Worm (Caenorhabditis elegans) whole organism, mixed stage, embryonic: Measurements from ENCODE around the gene bra-1.

Experiments used
- M03D4.4 ChIP-seq: sonication (generic microtip); optimal IDR thresholded peaks from 2 replicates; lab custom pipeline; 2017; ENCODE audit warnings: mild to moderate bottlenecking, missing genetic modification characterization, missing compliant biosample characterization
- bed-3 ChIP-seq: fragments of 200-800 bp; sonication (Bioruptor generic); optimal IDR thresholded peaks from 3 replicates; lab custom pipeline; 2018; ENCODE audit warnings: mild to moderate bottlenecking, missing genetic modification characterization, moderate library complexity, missing compliant biosample characterization
- blmp-1 ChIP-seq: fragments of 150-350 bp; optimal IDR thresholded peaks from 2 replicates; lab custom pipeline; 2014; ENCODE audit warnings: missing biosample characterization, missing genetic modification characterization
- ceh-39 ChIP-seq: fragments of 150-350 bp; optimal IDR thresholded peaks from 2 replicates; lab custom pipeline; 2014; ENCODE audit warnings: missing biosample characterization, missing genetic modification characterization
- ceh-43 ChIP-seq: fragments of 200-800 bp; sonication (Bioruptor generic); optimal IDR thresholded peaks from 2 replicates; lab custom pipeline; 2018; ENCODE audit warnings: mild to moderate bottlenecking, missing genetic modification characterization, moderate library complexity, missing compliant biosample characterization
- ceh-83 ChIP-seq: fragments of 200-800 bp; sonication (Bioruptor generic); optimal IDR thresholded peaks from 2 replicates; lab custom pipeline; 2018; ENCODE audit warnings: mild to moderate bottlenecking, missing genetic modification characterization, missing compliant biosample characterization
- ces-1 ChIP-seq: fragments of 150-350 bp; optimal IDR thresholded peaks from 2 replicates; lab custom pipeline; 2014; ENCODE audit warnings: missing biosample characterization, missing genetic modification reagents, missing genetic modification characterization
- cnd-1 ChIP-seq: fragments of 200-800 bp; sonication (Bioruptor generic); optimal IDR thresholded peaks from 2 replicates; lab custom pipeline; 2018; ENCODE audit warnings: mild to moderate bottlenecking, missing genetic modification characterization, missing compliant biosample characterization
- drap-1 ChIP-seq: fragments of 200-800 bp; sonication (Bioruptor generic); optimal IDR thresholded peaks from 3 replicates; lab custom pipeline; 2018; ENCODE audit warnings: mild to moderate bottlenecking, missing genetic modification characterization, missing compliant biosample characterization
- elt-1 ChIP-seq: sonication (generic microtip); optimal IDR thresholded peaks from 2 replicates; lab custom pipeline; 2017; ENCODE audit warnings: missing genetic modification characterization, mild to moderate bottlenecking, missing compliant biosample characterization, antibody characterized with exemption, moderate library complexity, borderline replicate concordance; ENCODE audit not compliant: insufficient read depth
- elt-3 ChIP-seq: fragments of 150-350 bp; optimal IDR thresholded peaks from 2 replicates; lab custom pipeline; 2014; ENCODE audit warnings: missing biosample characterization, missing genetic modification characterization
- flh-1 ChIP-seq: fragments of 200-800 bp; sonication (Bioruptor generic); optimal IDR thresholded peaks from 2 replicates; lab custom pipeline; 2018; ENCODE audit warnings: mild to moderate bottlenecking, missing genetic modification characterization, moderate library complexity, missing compliant biosample characterization
- ham-2 ChIP-seq: fragments of 200-800 bp; sonication (Bioruptor generic); optimal IDR thresholded peaks from 2 replicates; lab custom pipeline; 2018; ENCODE audit warnings: mild to moderate bottlenecking, missing genetic modification characterization, missing compliant biosample characterization
- hlh-1 ChIP-seq: fragments of 150-350 bp; optimal IDR thresholded peaks from 2 replicates; lab custom pipeline; 2014; ENCODE audit warnings: missing biosample characterization, missing genetic modification reagents, missing genetic modification characterization
- lin-13 ChIP-seq: fragments of 150-350 bp; optimal IDR thresholded peaks from 2 replicates; lab custom pipeline; 2014; ENCODE audit warnings: missing biosample characterization, missing genetic modification characterization
- lin-32 ChIP-seq: fragments of 200-800 bp; sonication (Bioruptor generic); optimal IDR thresholded peaks from 2 replicates; lab custom pipeline; 2018; ENCODE audit warnings: mild to moderate bottlenecking, missing genetic modification characterization, missing compliant biosample characterization
- lsy-2 ChIP-seq: fragments of 150-350 bp; optimal IDR thresholded peaks from 2 replicates; lab custom pipeline; 2014; ENCODE audit warnings: missing biosample characterization, missing genetic modification characterization
- mab-5 ChIP-seq: fragments of 150-350 bp; optimal IDR thresholded peaks from 2 replicates; lab custom pipeline; 2014; ENCODE audit warnings: missing biosample characterization, missing genetic modification characterization
- mep-1 ChIP-seq: fragments of 150-350 bp; optimal IDR thresholded peaks from 2 replicates; lab custom pipeline; 2017; ENCODE audit warnings: missing biosample characterization, missing genetic modification reagents, missing genetic modification characterization, inconsistent platforms
- mls-2 ChIP-seq: sonication (generic microtip); optimal IDR thresholded peaks from 2 replicates; lab custom pipeline; 2016; ENCODE audit warnings: mild to moderate bottlenecking, missing genetic modification characterization, moderate library complexity, missing compliant biosample characterization
- nhr-12 ChIP-seq: fragments of 150-350 bp; optimal IDR thresholded peaks from 2 replicates; lab custom pipeline; 2014; ENCODE audit warnings: missing biosample characterization, missing genetic modification characterization
- nhr-2 ChIP-seq: fragments of 150-350 bp; optimal IDR thresholded peaks from 2 replicates; lab custom pipeline; 2014; ENCODE audit warnings: missing biosample characterization, missing genetic modification characterization
- nhr-237 ChIP-seq: fragments of 150-350 bp; optimal IDR thresholded peaks from 2 replicates; lab custom pipeline; 2014; ENCODE audit warnings: missing biosample characterization, missing genetic modification characterization
- nhr-28 ChIP-seq: fragments of 150-350 bp; optimal IDR thresholded peaks from 2 replicates; lab custom pipeline; 2014; ENCODE audit warnings: missing biosample characterization, missing genetic modification characterization
- nhr-76 ChIP-seq: sonication (generic microtip); optimal IDR thresholded peaks from 2 replicates; lab custom pipeline; 2017; ENCODE audit warnings: missing biosample characterization, missing genetic modification characterization
- pha-4 ChIP-seq: fragments of 150-350 bp; optimal IDR thresholded peaks from 2 replicates; lab custom pipeline; 2018; ENCODE audit warnings: missing biosample characterization, missing genetic modification reagents, missing genetic modification characterization
- sem-2 ChIP-seq: fragments of 200-800 bp; sonication (Bioruptor generic); optimal IDR thresholded peaks from 2 replicates; lab custom pipeline; 2018; ENCODE audit warnings: mild to moderate bottlenecking, missing genetic modification characterization, missing compliant biosample characterization
- snpc-4 ChIP-seq: fragments of 150-350 bp; optimal IDR thresholded peaks from 2 replicates; lab custom pipeline; 2014; ENCODE audit warnings: missing biosample characterization, missing genetic modification characterization
- sptf-1 ChIP-seq: sonication (generic microtip); optimal IDR thresholded peaks from 2 replicates; lab custom pipeline; 2017; ENCODE audit warnings: mild to moderate bottlenecking, missing genetic modification characterization, moderate library complexity, missing compliant biosample characterization
- tbx-8 ChIP-seq: fragments of 200-800 bp; sonication (Bioruptor generic); optimal IDR thresholded peaks from 2 replicates; lab custom pipeline; 2018; ENCODE audit warnings: mild to moderate bottlenecking, missing genetic modification characterization, moderate library complexity, missing compliant biosample characterization
- unc-120 ChIP-seq: sonication (generic microtip); optimal IDR thresholded peaks from 2 replicates; lab custom pipeline; 2017; ENCODE audit warnings: missing genetic modification characterization, missing compliant biosample characterization; ENCODE audit not compliant: poor library complexity, severe bottlenecking
- unc-39 ChIP-seq: fragments of 150-350 bp; optimal IDR thresholded peaks from 2 replicates; lab custom pipeline; 2014; ENCODE audit warnings: missing biosample characterization, missing genetic modification characterization
- unc-62 ChIP-seq: fragments of 150-350 bp; optimal IDR thresholded peaks from 2 replicates; lab custom pipeline; 2014; ENCODE audit warnings: missing biosample characterization, missing genetic modification reagents, missing genetic modification characterization
- zip-8 ChIP-seq: fragments of 150-350 bp; optimal IDR thresholded peaks from 2 replicates; lab custom pipeline; 2014; ENCODE audit warnings: missing biosample characterization, missing genetic modification characterization
- ztf-11 ChIP-seq: fragments of 150-350 bp; optimal IDR thresholded peaks from 2 replicates; lab custom pipeline; 2014; ENCODE audit warnings: missing biosample characterization, missing genetic modification characterization

bra-1 gene

DNA sequence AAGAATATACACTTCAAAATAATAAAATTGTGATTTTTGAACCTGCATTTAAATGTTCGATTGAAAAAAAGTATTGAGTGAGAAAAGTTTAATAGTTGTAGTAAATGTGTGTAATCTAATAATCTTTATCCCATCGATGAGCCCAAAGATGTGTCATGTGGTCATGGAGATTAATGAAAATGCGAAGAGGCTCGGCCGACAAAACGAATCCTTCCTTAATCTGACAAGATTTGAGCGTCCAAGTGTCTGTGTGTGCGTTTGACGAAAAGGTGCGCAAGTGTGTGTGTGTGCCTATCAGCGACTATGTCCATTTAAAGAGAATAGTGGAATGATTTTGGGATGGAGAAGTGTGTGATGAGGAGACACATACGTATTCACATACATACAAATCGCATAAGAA is 24.2 kb upstream of the bra-1 start:
- TF ChIP-seq drap-1: no peak
- TF ChIP-seq hlh-1 (tag; lab: Kevin White, UChicago): no peak
- no peak for TF ChIP-seq lin-32 (GFP tag; lab: Kevin White, UChicago)
- no peak for TF ChIP-seq nhr-76 (tag; lab: Kevin White, UChicago)
- no peak for TF ChIP-seq mab-5
- no peak for TF ChIP-seq ztf-11 (tag; lab: Kevin White, UChicago)
- TF ChIP-seq mep-1: no peak
- TF ChIP-seq ceh-43: no peak
- no peak for TF ChIP-seq elt-1 (tag; lab: Kevin White, UChicago)
- TF ChIP-seq bed-3 (GFP tag; lab: Kevin White, UChicago): no peak
- TF ChIP-seq lin-13: no peak
- TF ChIP-seq ceh-83: no peak

DNA sequence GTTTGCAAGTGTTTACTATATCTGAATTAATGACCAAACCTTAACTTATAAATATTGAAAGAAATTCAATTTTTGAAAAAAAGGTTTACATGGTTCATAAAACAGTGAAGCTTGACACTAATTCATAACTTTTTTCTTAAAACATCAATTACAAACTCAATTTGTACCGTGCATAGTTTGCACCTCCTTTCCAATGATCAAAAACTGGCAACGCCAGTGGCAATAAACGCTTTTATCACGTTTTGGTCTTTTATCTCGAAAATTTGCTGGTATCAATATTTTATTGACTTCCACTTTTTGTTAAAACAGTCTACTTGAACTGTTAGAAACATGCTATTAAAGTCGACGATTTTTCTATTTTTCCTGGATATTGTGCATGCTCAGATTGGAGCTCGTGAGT is 19.8 kb upstream of the bra-1 start, which contains the start of gene F54B11.11:
Gene F54B11.11 (plus strand): TSS at position 301 of the 400 bp plus-strand sequence.
- TF ChIP-seq elt-1 (tag; lab: Kevin White, UChicago): no peak
- no peak for TF ChIP-seq flh-1 (GFP tag; lab: Kevin White, UChicago)
- TF ChIP-seq mep-1: no peak
- no peak for TF ChIP-seq sptf-1
- no peak for TF ChIP-seq pha-4
- no peak for TF ChIP-seq unc-62 (GFP tag; lab: Kevin White, UChicago)
- TF ChIP-seq ces-1 (GFP tag; lab: Kevin White, UChicago): no peak
- no peak for TF ChIP-seq tbx-8 (GFP tag; lab: Kevin White, UChicago)
- TF ChIP-seq unc-120: no peak
- no peak for TF ChIP-seq cnd-1
- TF ChIP-seq mls-2 (tag; lab: Kevin White, UChicago): no peak
- no peak for TF ChIP-seq ceh-43
- no peak for TF ChIP-seq nhr-12 (tag; lab: Kevin White, UChicago)
- TF ChIP-seq zip-8 (tag; lab: Kevin White, UChicago): no peak
- no peak for TF ChIP-seq bed-3 (GFP tag; lab: Kevin White, UChicago)
- no peak for TF ChIP-seq hlh-1 (tag; lab: Kevin White, UChicago)
- TF ChIP-seq nhr-237 (tag; lab: Kevin White, UChicago): no peak
- TF ChIP-seq ztf-11 (tag; lab: Kevin White, UChicago): no peak

DNA sequence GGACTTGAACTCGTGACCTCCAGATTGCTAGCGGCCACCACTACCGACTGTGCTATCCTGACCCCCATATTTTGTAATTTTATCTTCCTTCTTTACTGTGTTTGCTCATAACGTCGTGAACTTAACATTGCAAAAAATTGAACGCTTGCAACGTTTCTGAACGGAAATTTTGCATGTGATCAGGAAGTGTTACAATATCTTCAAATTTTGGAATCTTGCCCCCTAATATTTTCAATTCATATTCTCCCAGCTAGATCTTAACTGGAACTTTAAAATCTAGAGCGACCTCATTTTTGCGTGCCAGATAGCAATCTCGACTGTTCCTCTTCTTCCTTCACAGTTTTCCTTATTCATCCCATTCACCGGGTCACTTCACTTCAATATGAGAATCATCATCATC is 16.4 kb upstream of the bra-1 start, which contains the start of gene F54B11.10:
Gene F54B11.10 (plus strand): TSS at position 301 of the 400 bp plus-strand sequence.
- TF ChIP-seq mep-1 (no peak), lin-32 (GFP tag; lab: Kevin White, UChicago) (no peak), lin-13 (no peak), ztf-11 (tag; lab: Kevin White, UChicago) (no peak), hlh-1 (tag; lab: Kevin White, UChicago) (no peak), nhr-2 (tag; lab: Kevin White, UChicago) (no peak), ceh-83 (no peak), lsy-2 (no peak), nhr-28 (tag; lab: Kevin White, UChicago) (no peak)

DNA sequence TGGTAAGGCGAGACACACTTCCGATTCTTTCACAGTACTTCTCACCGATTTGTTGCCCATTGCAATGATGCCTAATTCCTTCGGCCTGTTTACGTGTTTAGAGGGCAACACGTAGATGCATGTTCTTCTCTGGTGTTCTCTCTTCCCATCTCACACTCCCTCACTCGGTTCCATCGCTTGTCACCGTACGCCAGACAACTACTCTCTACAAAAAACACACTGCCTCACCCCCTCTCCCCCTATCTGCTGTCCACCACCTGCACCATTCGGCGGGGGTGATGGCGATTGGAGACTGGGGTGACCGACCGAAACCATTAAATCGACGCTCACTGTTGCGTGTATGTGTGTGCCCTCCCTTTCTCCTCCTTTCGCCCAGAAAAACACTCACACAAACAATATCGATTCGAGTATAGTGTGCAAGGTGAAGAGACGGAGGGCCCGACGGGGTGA is 14.3 kb upstream of the bra-1 start:
- TF ChIP-seq pha-4: no peak
- no peak for TF ChIP-seq nhr-28 (tag; lab: Kevin White, UChicago)
- no peak for TF ChIP-seq lin-13
- peak; percentile 27 for TF ChIP-seq elt-1 (tag; lab: Kevin White, UChicago)
- TF ChIP-seq ztf-11 (tag; lab: Kevin White, UChicago): no peak
- TF ChIP-seq bed-3 (GFP tag; lab: Kevin White, UChicago): no peak
- peak; percentile 10 for TF ChIP-seq unc-120
- TF ChIP-seq unc-62 (GFP tag; lab: Kevin White, UChicago): peak; percentile 70
- no peak for TF ChIP-seq elt-3
- no peak for TF ChIP-seq ceh-83
- TF ChIP-seq hlh-1 (tag; lab: Kevin White, UChicago): no peak
- no peak for TF ChIP-seq flh-1 (GFP tag; lab: Kevin White, UChicago)
- TF ChIP-seq M03D4.4: peak; percentile 26
- peak; percentile 67 for TF ChIP-seq lin-32 (GFP tag; lab: Kevin White, UChicago)
- TF ChIP-seq drap-1: peak; percentile 67
- TF ChIP-seq mep-1: peak; percentile 46
- peak; percentile 90 for TF ChIP-seq nhr-2 (tag; lab: Kevin White, UChicago)
- TF ChIP-seq ceh-43: peak; percentile 1
- no peak for TF ChIP-seq nhr-12 (tag; lab: Kevin White, UChicago)
- TF ChIP-seq ceh-39 (tag; lab: Kevin White, UChicago): peak; percentile 87
- TF ChIP-seq mab-5: no peak
- TF ChIP-seq nhr-76 (tag; lab: Kevin White, UChicago): no peak
- peak; percentile 63 for TF ChIP-seq ham-2
- TF ChIP-seq zip-8 (tag; lab: Kevin White, UChicago): no peak
- no peak for TF ChIP-seq ces-1 (GFP tag; lab: Kevin White, UChicago)
- no peak for TF ChIP-seq nhr-237 (tag; lab: Kevin White, UChicago)
- TF ChIP-seq cnd-1: peak; percentile 70
- peak; percentile 69 for TF ChIP-seq sptf-1
- TF ChIP-seq mls-2 (tag; lab: Kevin White, UChicago): peak; percentile 79
- no peak for TF ChIP-seq snpc-4
- TF ChIP-seq blmp-1 (tag; lab: Kevin White, UChicago): no peak
- TF ChIP-seq lsy-2: no peak
- no peak for TF ChIP-seq tbx-8 (GFP tag; lab: Kevin White, UChicago)
- TF ChIP-seq sem-2 (GFP tag; lab: Kevin White, UChicago): no peak
- TF ChIP-seq unc-39 (tag; lab: Kevin White, UChicago): peak; percentile 1
